Fruit fly (Drosophila melanogaster) whole organism, embryonic: Measurements from ENCODE around the gene amrt.
A peak's percentile ranks its signal among the peaks of the same experiment; 100 is the strongest.

Experiments used
- Atf6 ChIP-seq: fragments of 200-800 bp; sonication (Bioruptor generic); IDR thresholded peaks from 2 replicates; pipeline ENCODE4 v1.3.6; 2022; ENCODE audit warnings: missing biosample characterization, missing genetic modification characterization
- CG10267 ChIP-seq: fragments of 200-800 bp; sonication (Bioruptor generic); optimal IDR thresholded peaks from 2 replicates; lab custom pipeline; 2018; ENCODE audit warnings: missing biosample characterization, mild to moderate bottlenecking, missing genetic modification characterization, moderate library complexity
- CG10366 ChIP-seq: fragments of 200-800 bp; sonication (Bioruptor generic); IDR thresholded peaks from 2 replicates; pipeline ENCODE4 v1.3.6; 2022; ENCODE audit warnings: missing biosample characterization, missing genetic modification characterization
- CG11696 ChIP-seq: fragments of 200-800 bp; sonication (Bioruptor generic); IDR thresholded peaks from 2 replicates; pipeline ENCODE4 v1.3.6; 2022; ENCODE audit warnings: missing biosample characterization, missing genetic modification characterization
- CG12155 ChIP-seq: fragments of 200-800 bp; sonication (Bioruptor generic); optimal IDR thresholded peaks from 3 replicates; lab custom pipeline; 2016; ENCODE audit warnings: missing biosample characterization, missing genetic modification characterization
- CG12659 ChIP-seq: fragments of 200-800 bp; sonication (Bioruptor generic); optimal IDR thresholded peaks from 3 replicates; lab custom pipeline; 2017; ENCODE audit warnings: mild to moderate bottlenecking, missing biosample characterization, missing genetic modification reagents, missing genetic modification characterization
- CG13894 ChIP-seq: fragments of 200-800 bp; sonication (Bioruptor generic); optimal IDR thresholded peaks from 3 replicates; lab custom pipeline; 2018; ENCODE audit warnings: missing biosample characterization, mild to moderate bottlenecking, missing genetic modification characterization, moderate library complexity
- CG1529 ChIP-seq: fragments of 200-800 bp; sonication (Bioruptor generic); optimal IDR thresholded peaks from 3 replicates; lab custom pipeline; 2018; ENCODE audit warnings: missing biosample characterization, missing genetic modification characterization
- CG15514 ChIP-seq: fragments of 200-800 bp; sonication (Bioruptor generic); optimal IDR thresholded peaks from 3 replicates; lab custom pipeline; 2017; ENCODE audit warnings: missing biosample characterization, missing genetic modification characterization, mild to moderate bottlenecking, moderate library complexity, missing genetic modification reagents
- CG1603 ChIP-seq: fragments of 200-800 bp; sonication (Bioruptor generic); optimal IDR thresholded peaks from 2 replicates; lab custom pipeline; 2019; ENCODE audit warnings: missing biosample characterization, mild to moderate bottlenecking, missing genetic modification characterization, moderate library complexity
- CG18619 ChIP-seq: fragments of 200-800 bp; sonication (Bioruptor generic); optimal IDR thresholded peaks from 3 replicates; lab custom pipeline; 2017; ENCODE audit warnings: missing biosample characterization, mild to moderate bottlenecking, missing genetic modification characterization
- CG2678 ChIP-seq: fragments of 200-800 bp; sonication (Bioruptor generic); optimal IDR thresholded peaks from 3 replicates; lab custom pipeline; 2019; ENCODE audit warnings: missing biosample characterization, mild to moderate bottlenecking, missing genetic modification characterization, moderate library complexity
- CG3163 ChIP-seq: fragments of 200-800 bp; sonication (Bioruptor generic); optimal IDR thresholded peaks from 3 replicates; lab custom pipeline; 2016; ENCODE audit warnings: missing biosample characterization, missing genetic modification characterization
- CG3995 ChIP-seq: fragments of 200-800 bp; sonication (Bioruptor generic); optimal IDR thresholded peaks from 3 replicates; lab custom pipeline; 2016; ENCODE audit warnings: missing biosample characterization, missing genetic modification characterization
- CG4707 ChIP-seq: fragments of 200-800 bp; sonication (Bioruptor generic); optimal IDR thresholded peaks from 2 replicates; lab custom pipeline; 2018; ENCODE audit warnings: missing biosample characterization, mild to moderate bottlenecking, missing genetic modification characterization, moderate library complexity
- CG7271 ChIP-seq: fragments of 200-800 bp; sonication (Bioruptor generic); optimal IDR thresholded peaks from 2 replicates; lab custom pipeline; 2018; ENCODE audit warnings: missing biosample characterization, mild to moderate bottlenecking, missing genetic modification characterization, moderate library complexity
- CG8765 ChIP-seq: fragments of 200-800 bp; sonication (Bioruptor generic); IDR thresholded peaks from 2 replicates; pipeline ENCODE4 v1.3.6; 2022; ENCODE audit warnings: missing biosample characterization, missing genetic modification characterization
- CG9437 ChIP-seq: fragments of 200-800 bp; sonication (Bioruptor generic); optimal IDR thresholded peaks from 2 replicates; lab custom pipeline; 2018; ENCODE audit warnings: missing biosample characterization, mild to moderate bottlenecking, missing genetic modification characterization
- CG9876 ChIP-seq: fragments of 200-800 bp; sonication (Bioruptor generic); optimal IDR thresholded peaks from 2 replicates; lab custom pipeline; 2016; ENCODE audit warnings: missing biosample characterization, missing genetic modification characterization
- CHES-1-like ChIP-seq: fragments of 200-800 bp; sonication (Bioruptor generic); optimal IDR thresholded peaks from 2 replicates; lab custom pipeline; 2016; ENCODE audit warnings: missing biosample characterization, missing genetic modification characterization
- Dll ChIP-seq: fragments of 200-800 bp; sonication (Bioruptor generic); IDR thresholded peaks from 4 replicates; pipeline ENCODE4 v1.3.6; 2022; ENCODE audit warnings: missing biosample characterization, missing genetic modification characterization; ENCODE audit not compliant: partially characterized antibody
- Dref ChIP-seq: fragments of 200-800 bp; sonication (Bioruptor generic); IDR thresholded peaks from 2 replicates; pipeline ENCODE4 v1.3.6; 2022; ENCODE audit warnings: missing biosample characterization, missing genetic modification characterization
- Ets97D ChIP-seq: fragments of 200-800 bp; sonication (Bioruptor generic); optimal IDR thresholded peaks from 3 replicates; lab custom pipeline; 2016; ENCODE audit warnings: missing biosample characterization, missing genetic modification characterization
- H2.0 ChIP-seq: fragments of 200-800 bp; sonication (Bioruptor generic); IDR thresholded peaks from 2 replicates; pipeline ENCODE4 v1.3.6; 2022; ENCODE audit warnings: missing biosample characterization, missing genetic modification characterization
- Jarid2 ChIP-seq: fragments of 200-800 bp; sonication (Bioruptor generic); optimal IDR thresholded peaks from 3 replicates; lab custom pipeline; 2017; ENCODE audit warnings: mild to moderate bottlenecking, missing biosample characterization, missing genetic modification reagents, missing genetic modification characterization
- MESR4 ChIP-seq: fragments of 200-800 bp; sonication (Bioruptor generic); optimal IDR thresholded peaks from 2 replicates; lab custom pipeline; 2018; ENCODE audit warnings: missing biosample characterization, mild to moderate bottlenecking, missing genetic modification characterization, moderate library complexity
- Med ChIP-seq: fragments of 200-800 bp; sonication (Bioruptor generic); peaks from one replicate; lab custom pipeline; 2016; ENCODE audit warnings: missing biosample characterization, missing genetic modification characterization, mild to moderate bottlenecking, inconsistent platforms, moderate library complexity
- Poxn ChIP-seq: fragments of 200-800 bp; sonication (Bioruptor generic); IDR thresholded peaks from 2 replicates; pipeline ENCODE4 v1.3.6; 2022; ENCODE audit warnings: missing biosample characterization, missing genetic modification characterization
- Sox100B ChIP-seq: fragments of 200-800 bp; sonication (Bioruptor generic); optimal IDR thresholded peaks from 3 replicates; lab custom pipeline; 2018; ENCODE audit warnings: missing biosample characterization, mild to moderate bottlenecking, missing genetic modification characterization
- Trl ChIP-seq, 3 experiments: fragments of >200 bp in 2 of 3; fragments of 200-800 bp in 1 of 3; sonication (Bioruptor generic) in 1 of 3; optimal IDR thresholded peaks; 2 replicates in 1 of 3; 3 replicates in 2 of 3; lab custom pipeline; 2016 to 2017; ENCODE audit warnings: missing biosample characterization in 1 of 3, missing genetic modification characterization in 1 of 3
- Vsx1 ChIP-seq: fragments of 200-800 bp; sonication (Bioruptor generic); optimal IDR thresholded peaks from 2 replicates; lab custom pipeline; 2017; ENCODE audit warnings: missing biosample characterization, mild to moderate bottlenecking, missing genetic modification characterization, missing genetic modification reagents
- ara ChIP-seq: fragments of 200-800 bp; sonication (Bioruptor generic); IDR thresholded peaks from 2 replicates; pipeline ENCODE4 v1.3.6; 2022; ENCODE audit warnings: missing biosample characterization, missing genetic modification characterization
- ash1 ChIP-seq: fragments of 200-800 bp; sonication (Bioruptor generic); optimal IDR thresholded peaks from 2 replicates; lab custom pipeline; 2018; ENCODE audit warnings: missing biosample characterization, mild to moderate bottlenecking, missing genetic modification characterization
- cad ChIP-seq: fragments of >200 bp; optimal IDR thresholded peaks from 2 replicates; lab custom pipeline; 2017; ENCODE audit warnings: missing biosample characterization, missing genetic modification characterization
- caup ChIP-seq: fragments of 200-800 bp; sonication (Bioruptor generic); optimal IDR thresholded peaks from 3 replicates; lab custom pipeline; 2017; ENCODE audit warnings: missing biosample characterization, mild to moderate bottlenecking, missing genetic modification characterization, moderate library complexity; ENCODE audit not compliant: severe bottlenecking
- en ChIP-seq: fragments of 200-800 bp; sonication (Bioruptor generic); optimal IDR thresholded peaks from 2 replicates; lab custom pipeline; 2016; ENCODE audit warnings: missing biosample characterization, missing genetic modification characterization
- exex ChIP-seq: fragments of 200-800 bp; sonication (Bioruptor generic); optimal IDR thresholded peaks from 4 replicates; lab custom pipeline; 2018; ENCODE audit warnings: missing biosample characterization, mild to moderate bottlenecking, missing genetic modification characterization, moderate library complexity
- eyg ChIP-seq: fragments of 200-800 bp; sonication (Bioruptor generic); optimal IDR thresholded peaks from 3 replicates; lab custom pipeline; 2016; ENCODE audit warnings: missing biosample characterization, missing genetic modification characterization
- gfzf ChIP-seq: fragments of 200-800 bp; sonication (Bioruptor generic); optimal IDR thresholded peaks from 2 replicates; lab custom pipeline; 2016; ENCODE audit warnings: missing biosample characterization, mild to moderate bottlenecking, missing genetic modification characterization, moderate library complexity
- grau ChIP-seq: fragments of 200-800 bp; optimal IDR thresholded peaks from 3 replicates; lab custom pipeline; 2019; ENCODE audit warnings: missing biosample characterization, mild to moderate bottlenecking, missing genetic modification characterization, moderate library complexity
- gt ChIP-seq: fragments of 200-800 bp; sonication (Bioruptor generic); IDR thresholded peaks from 2 replicates; pipeline ENCODE4 v1.3.6; 2022; ENCODE audit warnings: missing biosample characterization, missing genetic modification characterization
- knrl ChIP-seq: fragments of 200-800 bp; sonication (Bioruptor generic); IDR thresholded peaks from 3 replicates; pipeline ENCODE4 v1.3.6; 2022; ENCODE audit warnings: missing biosample characterization, missing genetic modification characterization; ENCODE audit not compliant: partially characterized antibody
- lov ChIP-seq, 2 experiments: fragments of 200-800 bp in 1 of 2; fragments of >200 bp in 1 of 2; sonication (Bioruptor generic) in 1 of 2; IDR thresholded peaks in 1 of 2; optimal IDR thresholded peaks in 1 of 2; 2 replicates in 1 of 2; 3 replicates in 1 of 2; pipeline versions ENCODE4 v1.3.6 to Lab custom; 2017 to 2022; ENCODE audit warnings: missing biosample characterization in 1 of 2, missing genetic modification characterization in 1 of 2
- pfk ChIP-seq: fragments of 200-800 bp; sonication (Bioruptor generic); optimal IDR thresholded peaks from 2 replicates; lab custom pipeline; 2018; ENCODE audit warnings: missing biosample characterization, mild to moderate bottlenecking, missing genetic modification characterization, moderate library complexity
- pho ChIP-seq: fragments of 200-800 bp; sonication (Bioruptor generic); optimal IDR thresholded peaks from 2 replicates; lab custom pipeline; 2016; ENCODE audit warnings: missing biosample characterization, missing genetic modification characterization
- pnt ChIP-seq: fragments of 200-800 bp; sonication (Bioruptor generic); optimal IDR thresholded peaks from 3 replicates; lab custom pipeline; 2016; ENCODE audit warnings: missing biosample characterization, missing genetic modification characterization
- sens ChIP-seq: fragments of 200-800 bp; sonication (Bioruptor generic); peaks from one replicate; lab custom pipeline; 2016; ENCODE audit warnings: missing biosample characterization, missing genetic modification characterization
- sisA ChIP-seq: fragments of 200-800 bp; sonication (Bioruptor generic); IDR thresholded peaks from 2 replicates; pipeline ENCODE4 v1.3.6; 2022; ENCODE audit warnings: missing biosample characterization, missing genetic modification characterization
- tll ChIP-seq, 2 experiments: fragments of 200-800 bp in 1 of 2; fragments of >200 bp in 1 of 2; sonication (Bioruptor generic) in 1 of 2; optimal IDR thresholded peaks; 2 replicates each; lab custom pipeline; 2017 to 2019; ENCODE audit warnings: missing biosample characterization in 2 of 2, missing genetic modification characterization in 2 of 2, mild to moderate bottlenecking in 1 of 2, moderate library complexity in 1 of 2
- vnd ChIP-seq: fragments of 200-800 bp; sonication (Bioruptor generic); IDR thresholded peaks from 3 replicates; pipeline ENCODE4 v1.3.6; 2022; ENCODE audit warnings: missing biosample characterization, missing genetic modification characterization; ENCODE audit not compliant: partially characterized antibody

amrt gene

DNA sequence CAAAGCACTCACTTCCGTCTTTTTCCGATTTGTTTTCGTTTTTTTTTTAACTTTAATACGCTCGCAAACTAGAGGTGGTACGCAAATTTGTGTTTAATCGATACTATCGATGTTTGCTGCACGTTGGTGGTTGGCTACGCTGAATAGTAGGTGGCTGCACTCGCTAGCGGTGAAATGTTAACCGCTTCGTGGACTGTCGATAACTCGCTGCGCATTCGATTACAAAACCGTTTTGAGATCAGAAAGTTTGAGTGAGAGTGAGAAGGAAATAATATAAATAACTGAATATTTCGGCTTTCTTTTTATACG, 46.1 kb upstream of the amrt start, which contains the start of gene g (continued):
- TF ChIP-seq Ets97D (GFP tag; lab: Kevin White, UChicago) (peak; percentile 83), Poxn (GFP tag; lab: Robert Waterston, UW) (no peak), pfk (GFP tag; lab: Kevin White, UChicago) (no peak), Trl (optimal IDR thresholded peaks at IDR 0.05; lab: Kevin White, UChicago) (no peak), Trl (GFP tag; optimal IDR thresholded peaks at IDR 0.05; lab: Kevin White, UChicago) (no peak), CG8765 (GFP tag; lab: Robert Waterston, UW) (no peak), CG7271 (tag; lab: Kevin White, UChicago) (no peak), CG2678 (tag; lab: Kevin White, UChicago) (no peak), CG15514 (GFP tag; lab: Kevin White, UChicago) (no peak), sens (GFP tag; lab: Kevin White, UChicago) (peak; percentile 50), CHES-1-like (GFP tag; lab: Kevin White, UChicago) (peak; percentile 46), gt (GFP tag; lab: Robert Waterston, UW) (no peak), CG18619 (no peak), CG1603 (tag; lab: Kevin White, UChicago) (peak; percentile 65), CG13894 (no peak), CG4707 (GFP tag; lab: Kevin White, UChicago) (no peak), Jarid2 (GFP tag; lab: Kevin White, UChicago) (no peak), cad (GFP tag; lab: Kevin White, UChicago) (no peak), CG3163 (GFP tag; lab: Kevin White, UChicago) (no peak), CG10366 (no peak), grau (no peak), eyg (no peak), exex (tag; lab: Kevin White, UChicago) (no peak), CG10267 (tag; lab: Kevin White, UChicago) (peak; percentile 7), MESR4 (GFP tag; lab: Kevin White, UChicago) (no peak), caup (GFP tag; lab: Kevin White, UChicago) (no peak), Dref (GFP tag; lab: Robert Waterston, UW) (peak; percentile 92), CG1529 (GFP tag; lab: Kevin White, UChicago) (no peak), en (no peak), Dll (peak; percentile 82), CG9437 (no peak), lov (optimal IDR thresholded peaks at IDR 0.05; lab: Kevin White, UChicago) (no peak), lov (GFP tag; IDR thresholded peaks at IDR 0.05; lab: Robert Waterston, UW) (no peak), tll (GFP tag; optimal IDR thresholded peaks at IDR 0.05; lab: Kevin White, UChicago) (no peak), Vsx1 (GFP tag; lab: Kevin White, UChicago) (no peak), knrl (GFP tag; lab: Robert Waterston, UW) (peak; percentile 85), gfzf (GFP tag; lab: Kevin White, UChicago) (peak; percentile 48), CG11696 (GFP tag; lab: Robert Waterston, UW) (no peak), Sox100B (GFP tag; lab: Kevin White, UChicago) (no peak), H2.0 (GFP tag; lab: Robert Waterston, UW) (no peak), CG12155 (no peak), ara (GFP tag; lab: Robert Waterston, UW) (no peak), CG9876 (GFP tag; lab: Kevin White, UChicago) (no peak), Atf6 (GFP tag; lab: Robert Waterston, UW) (no peak), CG3995 (GFP tag; lab: Kevin White, UChicago) (peak; percentile 1), Med (GFP tag; lab: Kevin White, UChicago) (peak; percentile 90), ash1 (GFP tag; lab: Kevin White, UChicago) (no peak), pnt (GFP tag; lab: Kevin White, UChicago) (no peak), sisA (no peak), CG12659 (GFP tag; lab: Kevin White, UChicago) (peak; percentile 49), vnd (peak; percentile 77), pho (GFP tag; lab: Kevin White, UChicago) (no peak)
